Fruit fly (Drosophila melanogaster) whole organism, embryonic: Measurements from ENCODE around the gene gpp.

Source experiments
- Ada2b ChIP-seq: fragments of 200-800 bp; sonication (Bioruptor generic); IDR thresholded peaks from 2 replicates; pipeline ENCODE4 v1.3.6; 2022; ENCODE audit warnings: missing biosample characterization, missing genetic modification characterization
- Adf1 ChIP-seq: fragments of 200-800 bp; sonication (Bioruptor generic); IDR thresholded peaks from 2 replicates; pipeline ENCODE4 v1.3.6; 2022; ENCODE audit warnings: missing biosample characterization, missing genetic modification characterization
- C15 ChIP-seq: fragments of 200-800 bp; sonication (Bioruptor generic); IDR thresholded peaks from 3 replicates; pipeline ENCODE4 v1.3.6; 2022; ENCODE audit warnings: missing biosample characterization, missing genetic modification characterization
- CG10979 ChIP-seq: fragments of 200-800 bp; sonication (Bioruptor generic); optimal IDR thresholded peaks from 2 replicates; lab custom pipeline; 2018; ENCODE audit warnings: missing biosample characterization, mild to moderate bottlenecking, missing genetic modification characterization, moderate library complexity
- CG11560 ChIP-seq: fragments of 200-800 bp; sonication (Bioruptor generic); IDR thresholded peaks from 3 replicates; pipeline ENCODE4 v1.3.6; 2022; ENCODE audit warnings: missing biosample characterization, missing genetic modification characterization
- CG12391 ChIP-seq: fragments of 200-800 bp; sonication (Bioruptor generic); optimal IDR thresholded peaks from 3 replicates; lab custom pipeline; 2018; ENCODE audit warnings: missing biosample characterization, mild to moderate bottlenecking, missing genetic modification characterization, moderate library complexity
- CG12744 ChIP-seq: fragments of 200-800 bp; sonication (Bioruptor generic); optimal IDR thresholded peaks from 2 replicates; lab custom pipeline; 2016; ENCODE audit warnings: missing biosample characterization, missing genetic modification characterization
- CG13775 ChIP-seq: fragments of 200-800 bp; sonication (Bioruptor generic); optimal IDR thresholded peaks from 3 replicates; lab custom pipeline; 2017; ENCODE audit warnings: missing biosample characterization, mild to moderate bottlenecking, missing genetic modification characterization
- CG14050 ChIP-seq: fragments of 200-800 bp; sonication (Bioruptor generic); IDR thresholded peaks from 3 replicates; pipeline ENCODE4 v1.3.6; 2022; ENCODE audit warnings: missing biosample characterization, missing genetic modification characterization
- CG14441 ChIP-seq: fragments of 200-800 bp; sonication (Bioruptor generic); IDR thresholded peaks from 2 replicates; pipeline ENCODE4 v1.3.6; 2022; ENCODE audit warnings: missing biosample characterization, missing genetic modification characterization
- CG15696 ChIP-seq: fragments of 200-800 bp; sonication (Bioruptor generic); optimal IDR thresholded peaks from 2 replicates; lab custom pipeline; 2019; ENCODE audit warnings: missing biosample characterization, mild to moderate bottlenecking, missing genetic modification characterization, moderate library complexity
- CG1647 ChIP-seq: fragments of 200-800 bp; sonication (Bioruptor generic); optimal IDR thresholded peaks from 3 replicates; lab custom pipeline; 2016; ENCODE audit warnings: missing biosample characterization, missing genetic modification characterization
- CG17328 ChIP-seq: fragments of 200-800 bp; sonication (Bioruptor generic); IDR thresholded peaks from 2 replicates; pipeline ENCODE4 v1.3.6; 2022; ENCODE audit warnings: missing biosample characterization, missing genetic modification characterization
- CG2712 ChIP-seq: fragments of 200-800 bp; optimal IDR thresholded peaks from 3 replicates; lab custom pipeline; 2019; ENCODE audit warnings: missing biosample characterization, mild to moderate bottlenecking, missing genetic modification characterization, moderate library complexity
- CG3065 ChIP-seq: fragments of 200-800 bp; sonication (Bioruptor generic); optimal IDR thresholded peaks from 2 replicates; lab custom pipeline; 2016; ENCODE audit warnings: missing biosample characterization, missing genetic modification characterization
- CG32532 ChIP-seq: fragments of 200-800 bp; sonication (Bioruptor generic); IDR thresholded peaks from 2 replicates; pipeline ENCODE4 v1.3.6; 2022; ENCODE audit warnings: missing biosample characterization, missing genetic modification characterization
- CG3847 ChIP-seq: fragments of 200-800 bp; sonication (Bioruptor generic); IDR thresholded peaks from 2 replicates; pipeline ENCODE4 v1.3.6; 2022; ENCODE audit warnings: missing biosample characterization, missing genetic modification characterization
- CG42726 ChIP-seq: fragments of 200-800 bp; sonication (Bioruptor generic); IDR thresholded peaks from 2 replicates; pipeline ENCODE4 v1.3.6; 2022; ENCODE audit warnings: missing biosample characterization, missing genetic modification characterization; ENCODE audit not compliant: partially characterized antibody
- CG8281 ChIP-seq: fragments of 200-800 bp; sonication (Bioruptor generic); optimal IDR thresholded peaks from 2 replicates; lab custom pipeline; 2018; ENCODE audit warnings: missing biosample characterization, mild to moderate bottlenecking, missing genetic modification characterization, moderate library complexity
- CG8478 ChIP-seq: fragments of >200 bp; optimal IDR thresholded peaks from 2 replicates; lab custom pipeline; 2018
- CG9437 ChIP-seq: fragments of 200-800 bp; sonication (Bioruptor generic); optimal IDR thresholded peaks from 2 replicates; lab custom pipeline; 2018; ENCODE audit warnings: missing biosample characterization, mild to moderate bottlenecking, missing genetic modification characterization
- E2f1 ChIP-seq: fragments of 200-800 bp; sonication (Bioruptor generic); IDR thresholded peaks from 2 replicates; pipeline ENCODE4 v1.3.6; 2022; ENCODE audit warnings: missing biosample characterization, missing genetic modification characterization
- Eip74EF ChIP-seq, 2 experiments: fragments of 200-800 bp in 1 of 2; fragments of >200 bp in 1 of 2; sonication (Bioruptor generic) in 1 of 2; optimal IDR thresholded peaks; 2 replicates each; lab custom pipeline; 2017 to 2019; ENCODE audit warnings: missing biosample characterization in 2 of 2, missing genetic modification characterization in 2 of 2, mild to moderate bottlenecking in 1 of 2, moderate library complexity in 1 of 2
- Hmx ChIP-seq: fragments of 200-800 bp; sonication (Bioruptor generic); optimal IDR thresholded peaks from 2 replicates; lab custom pipeline; 2016; ENCODE audit warnings: missing biosample characterization, missing genetic modification characterization
- Hr51 ChIP-seq, 2 experiments: fragments of 200-800 bp; sonication (Bioruptor generic); optimal IDR thresholded peaks; 2 replicates in 1 of 2; 3 replicates in 1 of 2; lab custom pipeline; 2016 to 2018; ENCODE audit warnings: missing biosample characterization in 2 of 2, missing genetic modification characterization in 2 of 2, mild to moderate bottlenecking in 1 of 2, moderate library complexity in 1 of 2
- Hsf ChIP-seq: fragments of 200-800 bp; sonication (Bioruptor generic); optimal IDR thresholded peaks from 3 replicates; lab custom pipeline; 2016; ENCODE audit warnings: missing biosample characterization, missing genetic modification characterization
- Med ChIP-seq: fragments of 200-800 bp; sonication (Bioruptor generic); peaks from one replicate; lab custom pipeline; 2016; ENCODE audit warnings: missing biosample characterization, missing genetic modification characterization, mild to moderate bottlenecking, inconsistent platforms, moderate library complexity
- Mrtf ChIP-seq: fragments of 200-800 bp; sonication (Bioruptor generic); IDR thresholded peaks from 3 replicates; pipeline ENCODE4 v1.3.6; 2022; ENCODE audit warnings: missing biosample characterization, missing genetic modification characterization
- Opbp ChIP-seq: fragments of 200-800 bp; sonication (Bioruptor generic); IDR thresholded peaks from 3 replicates; pipeline ENCODE4 v1.3.6; 2022; ENCODE audit warnings: missing biosample characterization, missing genetic modification characterization; ENCODE audit not compliant: partially characterized antibody
- Spps ChIP-seq: fragments of 200-800 bp; sonication (Bioruptor generic); optimal IDR thresholded peaks from 2 replicates; lab custom pipeline; 2018; ENCODE audit warnings: missing biosample characterization, mild to moderate bottlenecking, missing genetic modification characterization
- ara ChIP-seq: fragments of 200-800 bp; sonication (Bioruptor generic); IDR thresholded peaks from 2 replicates; pipeline ENCODE4 v1.3.6; 2022; ENCODE audit warnings: missing biosample characterization, missing genetic modification characterization
- az2 ChIP-seq: fragments of 200-800 bp; sonication (Bioruptor generic); optimal IDR thresholded peaks from 3 replicates; lab custom pipeline; 2016; ENCODE audit warnings: missing biosample characterization, missing genetic modification characterization
- dan ChIP-seq: fragments of 200-800 bp; sonication (Bioruptor generic); IDR thresholded peaks from 2 replicates; pipeline ENCODE4 v1.3.6; 2022; ENCODE audit warnings: missing biosample characterization, missing genetic modification characterization
- exex ChIP-seq: fragments of 200-800 bp; sonication (Bioruptor generic); optimal IDR thresholded peaks from 4 replicates; lab custom pipeline; 2018; ENCODE audit warnings: missing biosample characterization, mild to moderate bottlenecking, missing genetic modification characterization, moderate library complexity
- gsb-n ChIP-seq: fragments of 200-800 bp; sonication (Bioruptor generic); optimal IDR thresholded peaks from 3 replicates; lab custom pipeline; 2018; ENCODE audit warnings: missing biosample characterization, mild to moderate bottlenecking, missing genetic modification characterization
- ham ChIP-seq: fragments of 200-800 bp; sonication (Bioruptor generic); IDR thresholded peaks from 2 replicates; pipeline ENCODE4 v1.3.6; 2022; ENCODE audit warnings: missing biosample characterization, missing genetic modification characterization
- hkb ChIP-seq, 2 experiments: fragments of 200-800 bp in 1 of 2; fragments of >200 bp in 1 of 2; sonication (Bioruptor generic) in 1 of 2; IDR thresholded peaks in 1 of 2; optimal IDR thresholded peaks in 1 of 2; 2 replicates each; pipeline versions ENCODE4 v1.3.6 to Lab custom; 2017 to 2022; ENCODE audit warnings: missing biosample characterization in 1 of 2, missing genetic modification characterization in 1 of 2
- lmd ChIP-seq: fragments of 200-800 bp; sonication (Bioruptor generic); IDR thresholded peaks from 2 replicates; pipeline ENCODE4 v1.3.6; 2022; ENCODE audit warnings: missing biosample characterization, missing genetic modification characterization
- nmo ChIP-seq: fragments of 200-800 bp; sonication (Bioruptor generic); optimal IDR thresholded peaks from 2 replicates; lab custom pipeline; 2018; ENCODE audit warnings: missing biosample characterization, mild to moderate bottlenecking, missing genetic modification characterization, moderate library complexity
- org-1 ChIP-seq: fragments of 200-800 bp; sonication (Bioruptor generic); optimal IDR thresholded peaks from 2 replicates; lab custom pipeline; 2017; ENCODE audit warnings: missing biosample characterization, missing genetic modification characterization
- pho ChIP-seq: fragments of 200-800 bp; sonication (Bioruptor generic); optimal IDR thresholded peaks from 2 replicates; lab custom pipeline; 2016; ENCODE audit warnings: missing biosample characterization, missing genetic modification characterization
- pnt ChIP-seq: fragments of 200-800 bp; sonication (Bioruptor generic); optimal IDR thresholded peaks from 3 replicates; lab custom pipeline; 2016; ENCODE audit warnings: missing biosample characterization, missing genetic modification characterization
- pros ChIP-seq: fragments of 200-800 bp; sonication (Bioruptor generic); optimal IDR thresholded peaks from 3 replicates; lab custom pipeline; 2019; ENCODE audit warnings: missing biosample characterization, mild to moderate bottlenecking, missing genetic modification characterization, moderate library complexity
- schlank ChIP-seq: fragments of 200-800 bp; sonication (Bioruptor generic); optimal IDR thresholded peaks from 2 replicates; lab custom pipeline; 2018; ENCODE audit warnings: missing biosample characterization, mild to moderate bottlenecking, missing genetic modification characterization
- seq ChIP-seq: fragments of 200-800 bp; sonication (Bioruptor generic); IDR thresholded peaks from 2 replicates; pipeline ENCODE4 v1.3.6; 2022; ENCODE audit warnings: missing biosample characterization, missing genetic modification characterization
- slbo ChIP-seq: fragments of 200-800 bp; sonication (Bioruptor generic); IDR thresholded peaks from 2 replicates; pipeline ENCODE4 v1.3.6; 2022; ENCODE audit warnings: missing biosample characterization, missing genetic modification characterization
- sob ChIP-seq: fragments of 200-800 bp; sonication (Bioruptor generic); IDR thresholded peaks from 2 replicates; pipeline ENCODE4 v1.3.6; 2022; ENCODE audit warnings: missing biosample characterization, missing genetic modification characterization
- sqz ChIP-seq: fragments of 200-800 bp; sonication (Bioruptor generic); optimal IDR thresholded peaks from 3 replicates; lab custom pipeline; 2018; ENCODE audit warnings: missing biosample characterization, mild to moderate bottlenecking, missing genetic modification characterization
- unpg ChIP-seq: fragments of 200-800 bp; sonication (Bioruptor generic); optimal IDR thresholded peaks from 3 replicates; lab custom pipeline; 2018; ENCODE audit warnings: missing biosample characterization, mild to moderate bottlenecking, missing genetic modification characterization, moderate library complexity

gpp gene

DNA sequence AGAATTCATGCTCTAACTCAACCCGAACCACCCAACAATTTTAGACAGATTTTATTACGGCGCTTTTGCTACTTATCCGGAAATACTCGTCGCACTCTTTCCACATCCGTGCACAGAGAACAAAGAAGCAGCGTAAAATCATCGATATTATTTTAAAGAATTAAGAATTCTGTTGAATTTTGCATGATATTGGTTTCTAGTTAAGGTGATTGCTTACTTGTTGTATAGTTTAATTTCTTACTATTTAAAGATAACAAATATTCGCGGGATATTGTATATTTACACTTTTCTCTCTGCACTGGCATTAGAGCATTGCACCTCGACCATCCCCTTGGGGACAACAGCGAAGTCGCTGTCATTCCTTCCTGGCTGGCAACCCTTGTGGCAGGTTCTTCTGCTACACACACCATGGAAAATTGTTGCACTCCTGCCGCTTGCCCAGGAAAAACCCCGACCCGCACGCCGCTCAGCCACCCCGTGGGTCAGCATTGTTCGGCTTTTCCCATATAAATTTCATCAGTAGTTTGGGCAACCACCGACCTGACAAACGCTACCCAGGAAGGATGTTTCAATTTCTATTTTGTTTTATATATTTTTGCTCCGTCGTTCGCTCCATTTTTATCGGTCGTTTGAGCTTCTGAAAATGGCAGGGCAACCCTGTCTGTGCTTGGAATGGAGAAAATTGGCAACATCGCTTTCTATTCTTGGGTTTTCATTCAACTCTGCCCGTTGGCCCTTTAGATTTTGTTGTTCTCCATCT, 21.1 kb downstream of the gpp start (continued):
- TF ChIP-seq CG2712 (peak; percentile 79), Hr51 (GFP tag; optimal IDR thresholded peaks at IDR 0.05; lab: Kevin White, UChicago) (peak; percentile 14 to 77), CG14441 (GFP tag; lab: Robert Waterston, UW) (peak; percentile 53; the same call in 1 of the 2 replicates), pros (GFP tag; lab: Kevin White, UChicago) (peak; percentile 92), pho (peak; percentile 11), unpg (GFP tag; lab: Kevin White, UChicago) (peak; percentile 67), ham (no peak), Ada2b (GFP tag; lab: Robert Waterston, UW) (peak; percentile 73), seq (GFP tag; lab: Robert Waterston, UW) (peak; percentile 80), CG10979 (tag; lab: Kevin White, UChicago) (peak; percentile 82), CG8281 (tag; lab: Kevin White, UChicago) (no peak), CG3847 (GFP tag; lab: Robert Waterston, UW) (0 out of 2 replicates have a peak, but pooled peaks have one; percentile 26), org-1 (peak; percentile 50), CG42726 (no peak), ara (GFP tag; lab: Robert Waterston, UW) (peak; percentile 69; the same call in 1 of the 2 replicates), sob (peak; percentile 67), CG32532 (peak; percentile 42; the same call in 1 of the 2 replicates), lmd (GFP tag; lab: Robert Waterston, UW) (peak; percentile 54; the same call in 1 of the 2 replicates), CG11560 (tag; lab: Robert Waterston, UW) (no peak), Hsf (GFP tag; lab: Kevin White, UChicago) (peak; percentile 66), CG9437 (GFP tag; lab: Kevin White, UChicago) (peak; percentile 44), Spps (tag; lab: Kevin White, UChicago) (peak; percentile 45), E2f1 (GFP tag; lab: Robert Waterston, UW) (peak; percentile 63; the same call in 1 of the 2 replicates), Opbp (no peak), slbo (GFP tag; lab: Robert Waterston, UW) (peak; percentile 59), exex (tag; lab: Kevin White, UChicago) (no peak), pnt (peak; percentile 63), CG12391 (tag; lab: Kevin White, UChicago) (peak; percentile 80), CG15696 (peak; percentile 6), CG3065 (GFP tag; lab: Kevin White, UChicago) (no peak), az2 (GFP tag; lab: Kevin White, UChicago) (peak; percentile 72), CG8478 (lab: Kevin White, UChicago) (no peak), sqz (GFP tag; lab: Kevin White, UChicago) (no peak), Eip74EF (GFP tag; optimal IDR thresholded peaks at IDR 0.05; lab: Kevin White, UChicago) (peak in 1 of 2 experiments; percentile 64), Adf1 (GFP tag; lab: Robert Waterston, UW) (0 out of 2 replicates have a peak, but pooled peaks have one; percentile 5), schlank (tag; lab: Kevin White, UChicago) (no peak), nmo (GFP tag; lab: Kevin White, UChicago) (peak; percentile 72), hkb (optimal IDR thresholded peaks at IDR 0.05; lab: Kevin White, UChicago) (no peak), hkb (GFP tag; IDR thresholded peaks at IDR 0.05; lab: Robert Waterston, UW) (peak; percentile 85), Med (GFP tag; lab: Kevin White, UChicago) (peak; percentile 87), gsb-n (tag; lab: Kevin White, UChicago) (peak; percentile 81), CG17328 (GFP tag; lab: Robert Waterston, UW) (peak; percentile 75), dan (no peak), C15 (GFP tag; lab: Robert Waterston, UW) (no peak), CG13775 (GFP tag; lab: Kevin White, UChicago) (peak; percentile 68), CG1647 (GFP tag; lab: Kevin White, UChicago) (peak; percentile 41), CG12744 (GFP tag; lab: Kevin White, UChicago) (peak; percentile 21), Hmx (no peak), CG14050 (peak; percentile 41; the same call in 1 of the 3 replicates), Mrtf (GFP tag; lab: Robert Waterston, UW) (no peak)
